Fruit fly (Drosophila melanogaster): ENCODE results near the gene crn.
A peak's percentile ranks its signal among the peaks of the same experiment; 100 is the strongest.

The crn gene

DNA sequence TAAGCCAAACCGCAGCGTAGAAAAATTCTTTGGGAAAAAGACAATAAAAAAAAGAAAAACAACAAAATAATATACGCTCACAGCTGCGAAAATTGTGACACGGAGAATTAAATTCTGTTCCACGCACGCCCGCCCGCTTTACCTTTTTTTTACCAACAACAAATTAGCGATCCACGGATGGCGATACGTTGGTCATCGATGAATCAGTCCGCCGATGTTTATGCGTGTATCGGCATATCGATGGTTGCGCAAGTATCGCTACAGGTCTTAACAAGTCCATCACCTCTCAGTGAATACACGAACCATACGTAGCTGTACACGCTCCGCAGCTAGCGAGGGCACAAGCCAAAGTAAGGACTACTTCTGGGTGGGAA is 20.8 kb upstream of the crn start, which contains the start of gene CG2924 (continued):
- TF ChIP-seq Aef1 (GFP tag; IDR thresholded peaks at IDR 0.05) (peak; percentile 88), usp (GFP tag; optimal IDR thresholded peaks at IDR 0.05) (no peak), ems (GFP tag; optimal IDR thresholded peaks at IDR 0.05) (peak; percentile 53), CG1529 (GFP tag; optimal IDR thresholded peaks at IDR 0.05) (no peak), ro (GFP tag; IDR thresholded peaks at IDR 0.05) (no peak), hth (optimal IDR thresholded peaks at IDR 0.05) (no peak), CG17328 (GFP tag; IDR thresholded peaks at IDR 0.05) (peak; percentile 25; the same call in 1 of the 2 replicates), az2 (GFP tag; optimal IDR thresholded peaks at IDR 0.05) (peak; percentile 18), chm (GFP tag; IDR thresholded peaks at IDR 0.05) (peak; percentile 64), Mrtf (GFP tag; IDR thresholded peaks at IDR 0.05) (peak; percentile 43; the same call in 1 of the 3 replicates), CG34376 (GFP tag; optimal IDR thresholded peaks at IDR 0.05) (peak; percentile 51), ERR (GFP tag; optimal IDR thresholded peaks at IDR 0.05) (peak; percentile 66), kay (GFP tag; optimal IDR thresholded peaks at IDR 0.05) (peak; percentile 68), CG12769 (tag; optimal IDR thresholded peaks at IDR 0.05) (peak; percentile 73), so (GFP tag; IDR thresholded peaks at IDR 0.05) (0 out of 3 replicates have a peak, but pooled peaks have one; percentile 11), CG10979 (tag; optimal IDR thresholded peaks at IDR 0.05) (peak; percentile 0), Atf3 (GFP tag; optimal IDR thresholded peaks at IDR 0.05) (no peak), hb (GFP tag; IDR thresholded peaks at IDR 0.05; ENCODE audit: partially characterized antibody) (peak; percentile 99), row (GFP tag; IDR thresholded peaks at IDR 0.05) (peak; percentile 59; the same call in 2 of the 3 replicates), tna (GFP tag; IDR thresholded peaks at IDR 0.05; ENCODE audit: partially characterized antibody) (peak; percentile 99), CG43689 (GFP tag; IDR thresholded peaks at IDR 0.05) (no peak), mirr (GFP tag; optimal IDR thresholded peaks at IDR 0.05) (peak; percentile 71), CG13894 (tag; optimal IDR thresholded peaks at IDR 0.05) (peak; percentile 83), CG7357 (GFP tag; IDR thresholded peaks at IDR 0.05) (no peak), Eip74EF (GFP tag; optimal IDR thresholded peaks at IDR 0.05) (no peak), CG9727 (GFP tag; optimal IDR thresholded peaks at IDR 0.05) (no peak), Bteb2 (GFP tag; optimal IDR thresholded peaks at IDR 0.05) (peak; percentile 50), rib (GFP tag; IDR thresholded peaks at IDR 0.05) (peak; percentile 84), MESR4 (GFP tag; optimal IDR thresholded peaks at IDR 0.05) (peak; percentile 62), pum (GFP tag; optimal IDR thresholded peaks at IDR 0.05) (peak; percentile 52), Ptx1 (GFP tag; IDR thresholded peaks at IDR 0.05) (peak; percentile 63), CG4854 (GFP tag; optimal IDR thresholded peaks at IDR 0.05) (peak; percentile 13), twi (tag; optimal IDR thresholded peaks at IDR 0.05) (no peak), otp (GFP tag; IDR thresholded peaks at IDR 0.05) (no peak), Xrp1 (GFP tag; IDR thresholded peaks at IDR 0.05) (0 out of 2 replicates have a peak, but pooled peaks have one; percentile 11), Jarid2 (GFP tag; optimal IDR thresholded peaks at IDR 0.05) (peak; percentile 13), nmo (GFP tag; optimal IDR thresholded peaks at IDR 0.05) (peak; percentile 67), CG3838 (GFP tag; optimal IDR thresholded peaks at IDR 0.05) (no peak), Bdp1 (GFP tag; optimal IDR thresholded peaks at IDR 0.05) (peak; percentile 22), CG9609 (GFP tag; optimal IDR thresholded peaks at IDR 0.05) (peak; percentile 72), CG9437 (GFP tag; optimal IDR thresholded peaks at IDR 0.05) (peak; percentile 74), emc (GFP tag; optimal IDR thresholded peaks at IDR 0.05) (peak; percentile 67), bigmax (GFP tag; optimal IDR thresholded peaks at IDR 0.05) (no peak), CG7928 (GFP tag; optimal IDR thresholded peaks at IDR 0.05) (peak; percentile 45), Dref (GFP tag; IDR thresholded peaks at IDR 0.05) (peak; percentile 100), corto (GFP tag; optimal IDR thresholded peaks at IDR 0.05) (no peak), sqz (GFP tag; optimal IDR thresholded peaks at IDR 0.05) (peak; percentile 42), CG2120 (GFP tag; optimal IDR thresholded peaks at IDR 0.05) (peak; percentile 84), CG1792 (GFP tag; optimal IDR thresholded peaks at IDR 0.05) (peak; percentile 60), CG2678 (tag; optimal IDR thresholded peaks at IDR 0.05) (peak; percentile 19), YL-1 (GFP tag; optimal IDR thresholded peaks at IDR 0.05) (peak; percentile 43), HmgZ (tag; optimal IDR thresholded peaks at IDR 0.05) (peak; percentile 93)
